Fruit fly (Drosophila melanogaster) whole organism, prepupa: ENCODE measurements around the gene ocn.

Source experiments
- CG10631 ChIP-seq: fragments of 200-800 bp; sonication (Bioruptor generic); optimal IDR thresholded peaks from 2 replicates; lab custom pipeline; 2016; ENCODE audit warnings: missing biosample characterization, missing genetic modification characterization
- CG10669 ChIP-seq: fragments of 200-800 bp; sonication (Bioruptor generic); optimal IDR thresholded peaks from 3 replicates; lab custom pipeline; 2018; ENCODE audit warnings: missing biosample characterization, mild to moderate bottlenecking, missing genetic modification characterization, moderate library complexity
- CG11294 ChIP-seq: fragments of 200-800 bp; sonication (Bioruptor generic); IDR thresholded peaks from 2 replicates; pipeline ENCODE4 v1.3.6; 2022; ENCODE audit warnings: missing biosample characterization, missing genetic modification characterization
- CG11762 ChIP-seq: fragments of 200-800 bp; sonication (Bioruptor generic); optimal IDR thresholded peaks from 3 replicates; lab custom pipeline; 2016; ENCODE audit warnings: missing biosample characterization, missing genetic modification characterization; ENCODE audit not compliant: insufficient read depth
- CG11902 ChIP-seq: fragments of 200-800 bp; sonication (Bioruptor generic); optimal IDR thresholded peaks from 3 replicates; lab custom pipeline; 2016; ENCODE audit warnings: missing biosample characterization, missing genetic modification characterization
- CG15336 ChIP-seq: fragments of 200-800 bp; sonication (Bioruptor generic); IDR thresholded peaks from 2 replicates; pipeline ENCODE4 v1.3.6; 2022; ENCODE audit warnings: missing biosample characterization, missing genetic modification characterization
- CG1621 ChIP-seq: fragments of 200-800 bp; sonication (Bioruptor generic); optimal IDR thresholded peaks from 3 replicates; lab custom pipeline; 2018; ENCODE audit warnings: missing biosample characterization, mild to moderate bottlenecking, missing genetic modification characterization
- CG16779 ChIP-seq: fragments of 200-800 bp; sonication (Bioruptor generic); optimal IDR thresholded peaks from 3 replicates; lab custom pipeline; 2017; ENCODE audit warnings: missing biosample characterization, mild to moderate bottlenecking, missing genetic modification characterization
- CG3032 ChIP-seq: fragments of 200-800 bp; optimal IDR thresholded peaks from 2 replicates; lab custom pipeline; 2019; ENCODE audit warnings: missing biosample characterization, mild to moderate bottlenecking, missing genetic modification characterization, moderate library complexity
- CG31627 ChIP-seq: fragments of 200-800 bp; sonication (Bioruptor generic); optimal IDR thresholded peaks from 3 replicates; lab custom pipeline; 2016; ENCODE audit warnings: missing biosample characterization, missing genetic modification characterization
- CG34406 ChIP-seq: fragments of 200-800 bp; sonication (Bioruptor generic); optimal IDR thresholded peaks from 3 replicates; lab custom pipeline; 2016; ENCODE audit warnings: missing biosample characterization, missing genetic modification characterization
- CG3919 ChIP-seq: fragments of 200-800 bp; sonication (Bioruptor generic); optimal IDR thresholded peaks from 3 replicates; lab custom pipeline; 2016; ENCODE audit warnings: missing biosample characterization, missing genetic modification characterization
- CG4318 ChIP-seq: fragments of 200-800 bp; sonication (Bioruptor generic); optimal IDR thresholded peaks from 3 replicates; lab custom pipeline; 2017; ENCODE audit warnings: missing biosample characterization, mild to moderate bottlenecking, missing genetic modification characterization
- CG6276 ChIP-seq: fragments of 200-800 bp; sonication (Bioruptor generic); optimal IDR thresholded peaks from 2 replicates; lab custom pipeline; 2017; ENCODE audit warnings: missing biosample characterization, mild to moderate bottlenecking, missing genetic modification characterization
- CG6792 ChIP-seq: fragments of 200-800 bp; sonication (Bioruptor generic); optimal IDR thresholded peaks from 3 replicates; lab custom pipeline; 2016; ENCODE audit warnings: missing biosample characterization, missing genetic modification characterization
- CG6808 ChIP-seq: fragments of 200-800 bp; sonication (Bioruptor generic); optimal IDR thresholded peaks from 3 replicates; lab custom pipeline; 2017; ENCODE audit warnings: missing biosample characterization, missing genetic modification characterization, mild to moderate bottlenecking, moderate library complexity, missing genetic modification reagents
- CG6854 ChIP-seq: fragments of 200-800 bp; sonication (Bioruptor generic); optimal IDR thresholded peaks from 2 replicates; lab custom pipeline; 2017; ENCODE audit warnings: missing biosample characterization, mild to moderate bottlenecking, missing genetic modification characterization
- CG7368 ChIP-seq: fragments of 200-800 bp; sonication (Bioruptor generic); optimal IDR thresholded peaks from 3 replicates; lab custom pipeline; 2016; ENCODE audit warnings: missing biosample characterization, missing genetic modification characterization
- CG8319 ChIP-seq: fragments of 200-800 bp; sonication (Bioruptor generic); optimal IDR thresholded peaks from 3 replicates; lab custom pipeline; 2016; ENCODE audit warnings: missing biosample characterization, missing genetic modification characterization
- CG8632 ChIP-seq: fragments of 200-800 bp; sonication (Bioruptor generic); optimal IDR thresholded peaks from 3 replicates; lab custom pipeline; 2016; ENCODE audit warnings: missing biosample characterization, missing genetic modification characterization
- CG9139 ChIP-seq: fragments of 200-800 bp; sonication (Bioruptor generic); optimal IDR thresholded peaks from 3 replicates; lab custom pipeline; 2017; ENCODE audit warnings: missing biosample characterization, mild to moderate bottlenecking, missing genetic modification characterization
- Eip75B ChIP-seq: fragments of 200-800 bp; sonication (Bioruptor generic); optimal IDR thresholded peaks from 3 replicates; lab custom pipeline; 2016; ENCODE audit warnings: missing biosample characterization, missing genetic modification characterization
- Eip78C ChIP-seq: fragments of 200-800 bp; sonication (Bioruptor generic); peaks from one replicate; lab custom pipeline; 2016; ENCODE audit warnings: missing biosample characterization, missing genetic modification characterization
- Ets96B ChIP-seq: fragments of 200-800 bp; optimal IDR thresholded peaks from 2 replicates; lab custom pipeline; 2019; ENCODE audit warnings: missing biosample characterization, mild to moderate bottlenecking, missing genetic modification characterization, moderate library complexity
- Gug ChIP-seq: fragments of 200-800 bp; sonication (Bioruptor generic); IDR thresholded peaks from 2 replicates; pipeline ENCODE4 v1.3.6; 2022; ENCODE audit warnings: missing biosample characterization, missing genetic modification characterization
- Hr38 ChIP-seq: sonication (Bioruptor generic); optimal IDR thresholded peaks from 2 replicates; lab custom pipeline; 2016; ENCODE audit warnings: missing biosample characterization, missing genetic modification characterization
- Hr39 ChIP-seq: fragments of 200-800 bp; sonication (Bioruptor generic); optimal IDR thresholded peaks from 2 replicates; lab custom pipeline; 2016; ENCODE audit warnings: missing biosample characterization, missing genetic modification characterization
- Hr4 ChIP-seq: fragments of 200-800 bp; sonication (Bioruptor generic); optimal IDR thresholded peaks from 3 replicates; lab custom pipeline; 2016; ENCODE audit warnings: missing biosample characterization, missing genetic modification characterization
- Lpt ChIP-seq: fragments of 200-800 bp; sonication (Bioruptor generic); optimal IDR thresholded peaks from 3 replicates; lab custom pipeline; 2016; ENCODE audit warnings: missing biosample characterization, missing genetic modification characterization
- Met ChIP-seq: fragments of 200-800 bp; sonication (Bioruptor generic); optimal IDR thresholded peaks from 3 replicates; lab custom pipeline; 2016; ENCODE audit warnings: missing biosample characterization, missing genetic modification characterization
- OdsH ChIP-seq: fragments of 200-800 bp; sonication (Bioruptor generic); optimal IDR thresholded peaks from 3 replicates; lab custom pipeline; 2016; ENCODE audit warnings: missing biosample characterization, missing genetic modification characterization
- Sox102F ChIP-seq: fragments of 200-800 bp; sonication (Bioruptor generic); optimal IDR thresholded peaks from 2 replicates; lab custom pipeline; 2016; ENCODE audit warnings: missing biosample characterization, mild to moderate bottlenecking, missing genetic modification characterization
- Sox14 ChIP-seq: fragments of 200-800 bp; sonication (Bioruptor generic); optimal IDR thresholded peaks from 3 replicates; lab custom pipeline; 2016; ENCODE audit warnings: missing biosample characterization, missing genetic modification characterization
- dac ChIP-seq: fragments of 200-800 bp; sonication (Bioruptor generic); optimal IDR thresholded peaks from 2 replicates; lab custom pipeline; 2017; ENCODE audit warnings: missing biosample characterization, mild to moderate bottlenecking, missing genetic modification characterization
- esn ChIP-seq: fragments of 200-800 bp; sonication (Bioruptor generic); optimal IDR thresholded peaks from 2 replicates; lab custom pipeline; 2016; ENCODE audit warnings: missing biosample characterization, mild to moderate bottlenecking, missing genetic modification characterization, moderate library complexity
- fd59A ChIP-seq: fragments of 200-800 bp; sonication (Bioruptor generic); optimal IDR thresholded peaks from 2 replicates; lab custom pipeline; 2017; ENCODE audit warnings: missing biosample characterization, mild to moderate bottlenecking, missing genetic modification characterization, missing genetic modification reagents
- fd85E ChIP-seq: fragments of 200-800 bp; sonication (Bioruptor generic); optimal IDR thresholded peaks from 3 replicates; lab custom pipeline; 2016; ENCODE audit warnings: missing biosample characterization, missing genetic modification characterization
- fkh ChIP-seq: fragments of 200-800 bp; sonication (Bioruptor generic); optimal IDR thresholded peaks from 3 replicates; lab custom pipeline; 2017; ENCODE audit warnings: missing biosample characterization, mild to moderate bottlenecking, missing genetic modification characterization, moderate library complexity
- net ChIP-seq: fragments of 200-800 bp; sonication (Bioruptor generic); optimal IDR thresholded peaks from 3 replicates; lab custom pipeline; 2016; ENCODE audit warnings: missing biosample characterization, missing genetic modification characterization
- pdm3 ChIP-seq: fragments of 200-800 bp; sonication (Bioruptor generic); optimal IDR thresholded peaks from 3 replicates; lab custom pipeline; 2016; ENCODE audit warnings: missing biosample characterization, missing genetic modification characterization
- salr ChIP-seq, 2 experiments: fragments of 200-800 bp; sonication (Bioruptor generic); optimal IDR thresholded peaks; 3 replicates each; lab custom pipeline; 2016 to 2018; ENCODE audit warnings: missing biosample characterization in 2 of 2, missing genetic modification characterization in 2 of 2, mild to moderate bottlenecking in 1 of 2
- ss ChIP-seq, 2 experiments: fragments of 200-800 bp; sonication (Bioruptor generic); optimal IDR thresholded peaks; 2 replicates in 1 of 2; 3 replicates in 1 of 2; lab custom pipeline; 2017 to 2018; ENCODE audit warnings: mild to moderate bottlenecking in 2 of 2, missing biosample characterization in 2 of 2, missing genetic modification characterization in 2 of 2, moderate library complexity in 1 of 2
- topi ChIP-seq: fragments of 200-800 bp; sonication (Bioruptor generic); optimal IDR thresholded peaks from 3 replicates; lab custom pipeline; 2016; ENCODE audit warnings: missing biosample characterization, missing genetic modification characterization
- vri ChIP-seq: fragments of 200-800 bp; sonication (Bioruptor generic); optimal IDR thresholded peaks from 3 replicates; lab custom pipeline; 2016; ENCODE audit warnings: missing biosample characterization, mild to moderate bottlenecking, missing genetic modification characterization

ocn gene

dm6 chr3R:30000286-30000685 is 37.2 kb downstream of the ocn start, which contains the start of gene Tace:
Gene Tace, plus strand, starts transcription at chr3R:30000530.
- TF ChIP-seq CG6854 (GFP tag; lab: Kevin White, UChicago) (no peak), CG3032 (tag; lab: Kevin White, UChicago) (no peak), Eip78C (no peak), Lpt (GFP tag; lab: Kevin White, UChicago) (no peak), vri (no peak), CG9139 (GFP tag; lab: Kevin White, UChicago) (no peak), Sox102F (GFP tag; lab: Kevin White, UChicago) (no peak), Ets96B (tag; lab: Kevin White, UChicago) (no peak), CG4318 (GFP tag; lab: Kevin White, UChicago) (no peak), CG3919 (no peak), CG6808 (no peak), Hr4 (no peak), CG15336 (GFP tag; lab: Robert Waterston, UW) (no peak), CG11902 (GFP tag; lab: Kevin White, UChicago) (no peak), CG8319 (GFP tag; lab: Kevin White, UChicago) (no peak), CG11762 (GFP tag; lab: Kevin White, UChicago) (no peak), CG6276 (GFP tag; lab: Kevin White, UChicago) (no peak), Sox14 (GFP tag; lab: Kevin White, UChicago) (no peak), OdsH (GFP tag; lab: Kevin White, UChicago) (no peak), CG31627 (GFP tag; lab: Kevin White, UChicago) (no peak)

DNA sequence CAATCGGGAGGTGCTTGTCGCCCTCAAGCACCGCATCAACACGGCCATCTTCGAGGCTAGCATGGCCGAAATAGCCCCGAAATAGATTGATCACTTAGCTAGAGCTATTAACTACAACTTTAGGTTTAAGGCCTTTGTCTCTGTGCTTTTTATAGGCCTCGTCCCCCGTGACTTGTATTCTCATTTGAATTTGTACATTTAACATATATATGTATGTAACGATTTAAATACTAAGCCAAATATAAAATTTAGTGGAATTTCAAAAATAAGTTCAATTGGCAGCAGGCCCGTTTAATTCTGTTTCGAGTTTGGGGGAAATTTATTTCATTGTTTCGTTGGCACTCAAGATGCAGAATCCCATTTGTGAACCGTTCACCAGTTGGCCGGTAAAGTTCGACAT is 38.0 kb downstream of the ocn start, which contains the start of gene CG34298:
Gene CG34298, plus strand, starts transcription at position 301 of the 400 bp plus-strand sequence.
- TF ChIP-seq salr (GFP tag; optimal IDR thresholded peaks at IDR 0.05; lab: Kevin White, UChicago) (no peak), CG16779 (tag; lab: Kevin White, UChicago) (no peak), CG15336 (GFP tag; lab: Robert Waterston, UW) (no peak)

DNA sequence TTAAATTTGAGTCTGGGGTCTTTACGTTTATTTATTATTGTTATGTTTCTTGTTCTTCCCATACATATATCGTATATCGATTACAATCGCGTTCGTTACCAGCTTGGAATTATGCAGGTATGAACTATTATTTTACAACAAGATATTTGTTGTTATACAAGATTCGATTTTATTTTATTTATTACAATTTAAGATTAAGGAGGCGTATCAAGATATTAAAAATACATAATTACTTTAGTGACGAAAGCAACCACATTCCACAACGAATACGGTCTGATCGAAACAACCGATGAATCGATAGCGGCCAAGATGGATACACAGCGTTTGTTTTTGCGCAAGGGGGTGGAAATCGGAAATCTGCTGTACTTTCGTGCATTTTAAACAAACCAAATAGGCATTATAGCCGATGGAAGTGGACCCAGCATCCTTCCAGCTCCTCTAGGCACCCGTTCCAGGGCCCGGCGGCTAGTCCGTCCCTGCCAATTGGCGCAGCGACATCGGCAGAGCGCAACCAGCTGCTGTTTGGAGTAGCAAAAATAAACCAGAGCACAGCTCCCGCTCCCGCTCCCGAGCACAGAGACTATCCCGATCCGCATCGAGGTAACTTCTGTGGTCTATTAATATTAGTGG is 39.8 kb downstream of the ocn start, which contains the start of the genes CG15525 and CG11504:
Gene CG15525, minus strand, starts transcription at position 70 of the 630 bp plus-strand sequence.
Gene CG11504, plus strand, starts transcription at position 294 of the 630 bp plus-strand sequence.
- TF ChIP-seq net (GFP tag; lab: Kevin White, UChicago) = no peak
- TF ChIP-seq CG9139 (GFP tag; lab: Kevin White, UChicago) = no peak
- TF ChIP-seq topi (GFP tag; lab: Kevin White, UChicago) = no peak
- TF ChIP-seq esn (GFP tag; lab: Kevin White, UChicago) = peak; percentile 58
- TF ChIP-seq ss (GFP tag; optimal IDR thresholded peaks at IDR 0.05; lab: Kevin White, UChicago) = no peak
- TF ChIP-seq fkh (GFP tag; lab: Kevin White, UChicago) = peak; percentile 66
- no peak for TF ChIP-seq fd85E (GFP tag; lab: Kevin White, UChicago)
- TF ChIP-seq CG1621 (tag; lab: Kevin White, UChicago) = no peak
- no peak for TF ChIP-seq Hr4
- TF ChIP-seq Sox102F (GFP tag; lab: Kevin White, UChicago) = no peak
- no peak for TF ChIP-seq OdsH (GFP tag; lab: Kevin White, UChicago)
- no peak for TF ChIP-seq Eip75B
- no peak for TF ChIP-seq Lpt (GFP tag; lab: Kevin White, UChicago)
- TF ChIP-seq CG11902 (GFP tag; lab: Kevin White, UChicago) = peak; percentile 38
- peak; percentile 52; the same call in 1 of the 2 replicates for TF ChIP-seq Gug (GFP tag; lab: Robert Waterston, UW)
- TF ChIP-seq CG3919 = no peak
- TF ChIP-seq CG6854 (GFP tag; lab: Kevin White, UChicago) = no peak
- TF ChIP-seq CG10669 (GFP tag; lab: Kevin White, UChicago) = no peak
- no peak; the same call in 1 of the 2 replicates for TF ChIP-seq CG11294 (GFP tag; lab: Robert Waterston, UW)
- no peak for TF ChIP-seq salr (GFP tag; optimal IDR thresholded peaks at IDR 0.05; lab: Kevin White, UChicago)
- no peak for TF ChIP-seq CG6276 (GFP tag; lab: Kevin White, UChicago)
- no peak for TF ChIP-seq CG8632
- TF ChIP-seq CG15336 (GFP tag; lab: Robert Waterston, UW) = no peak
- TF ChIP-seq dac (GFP tag; lab: Kevin White, UChicago) = no peak
- no peak for TF ChIP-seq vri
- TF ChIP-seq CG10631 = no peak
- no peak for TF ChIP-seq Met
- no peak for TF ChIP-seq Hr38
- TF ChIP-seq fd59A = no peak
- peak; percentile 79 for TF ChIP-seq Eip78C
- TF ChIP-seq CG3032 (tag; lab: Kevin White, UChicago) = peak; percentile 20
- no peak for TF ChIP-seq CG8319 (GFP tag; lab: Kevin White, UChicago)
- no peak for TF ChIP-seq CG7368 (GFP tag; lab: Kevin White, UChicago)
- peak; percentile 50 for TF ChIP-seq CG31627 (GFP tag; lab: Kevin White, UChicago)
- TF ChIP-seq Hr39 (GFP tag; lab: Kevin White, UChicago) = no peak
- no peak for TF ChIP-seq pdm3
- TF ChIP-seq CG6792 = no peak
- no peak for TF ChIP-seq CG34406 (GFP tag; lab: Kevin White, UChicago)
